Worm (Caenorhabditis elegans) whole organism, early embryonic: ENCODE results near the gene cyc-2.2.

Experiments used
- B0310.2 ChIP-seq: sonication (generic microtip); optimal IDR thresholded peaks from 2 replicates; lab custom pipeline; 2016; ENCODE audit warnings: mild to moderate bottlenecking, missing genetic modification characterization, missing compliant biosample characterization
- F13C5.2 ChIP-seq: sonication (generic microtip); optimal IDR thresholded peaks from 2 replicates; lab custom pipeline; 2017; ENCODE audit warnings: mild to moderate bottlenecking, missing genetic modification characterization, inconsistent platforms, missing compliant biosample characterization
- aly-1 ChIP-seq: sonication (generic microtip); optimal IDR thresholded peaks from 2 replicates; lab custom pipeline; 2016; ENCODE audit warnings: missing genetic modification characterization, missing compliant biosample characterization
- ama-1 ChIP-seq: fragments of 150-350 bp; optimal IDR thresholded peaks from 2 replicates; lab custom pipeline; 2014
- ceh-13 ChIP-seq: fragments of 200-800 bp; sonication (Bioruptor generic); optimal IDR thresholded peaks from 2 replicates; lab custom pipeline; 2018; ENCODE audit warnings: mild to moderate bottlenecking, missing genetic modification characterization, missing compliant biosample characterization
- ceh-36 ChIP-seq: sonication (generic microtip); optimal IDR thresholded peaks from 2 replicates; lab custom pipeline; 2016; ENCODE audit warnings: missing genetic modification characterization, inconsistent platforms, missing compliant biosample characterization
- ets-7 ChIP-seq: sonication (generic microtip); optimal IDR thresholded peaks from 2 replicates; lab custom pipeline; 2016; ENCODE audit warnings: missing genotype, missing genetic modification characterization, missing compliant biosample characterization
- flt-1 ChIP-seq: fragments of 200-800 bp; sonication (Bioruptor generic); IDR thresholded peaks from 2 replicates; pipeline ENCODE4 v1.3.6; 2022; ENCODE audit warnings: missing genetic modification characterization, missing compliant biosample characterization
- hmbx-1 ChIP-seq: sonication (generic microtip); optimal IDR thresholded peaks from 2 replicates; lab custom pipeline; 2016; ENCODE audit warnings: mild to moderate bottlenecking, missing genetic modification characterization, missing compliant biosample characterization
- hmg-4 ChIP-seq: fragments of 200-800 bp; sonication (Bioruptor generic); optimal IDR thresholded peaks from 2 replicates; lab custom pipeline; 2018; ENCODE audit warnings: mild to moderate bottlenecking, missing genetic modification characterization, missing compliant biosample characterization
- hnd-1 ChIP-seq: sonication (generic microtip); optimal IDR thresholded peaks from 2 replicates; lab custom pipeline; 2016; ENCODE audit warnings: missing genetic modification characterization, missing compliant biosample characterization
- pes-1 ChIP-seq: fragments of 200-800 bp; sonication (Bioruptor generic); IDR thresholded peaks from 2 replicates; pipeline ENCODE4 v1.3.6; 2022; ENCODE audit warnings: missing genetic modification reagents, missing genetic modification characterization, missing compliant biosample characterization
- scrt-1 ChIP-seq: fragments of 200-800 bp; sonication (Bioruptor generic); IDR thresholded peaks from 2 replicates; pipeline ENCODE4 v1.3.6; 2022; ENCODE audit warnings: missing genetic modification characterization, missing compliant biosample characterization
- sea-1 ChIP-seq: fragments of 200-800 bp; sonication (Bioruptor generic); conservative IDR thresholded peaks from 2 replicates; pipeline ENCODE4 v1.3.6; 2022; ENCODE audit warnings: missing genetic modification characterization, missing compliant biosample characterization
- tbx-11 ChIP-seq: fragments of 200-800 bp; sonication (Bioruptor generic); IDR thresholded peaks from 2 replicates; pipeline ENCODE4 v1.3.6; 2022; ENCODE audit warnings: missing genetic modification characterization, missing compliant biosample characterization
- tbx-37 ChIP-seq: fragments of 200-800 bp; sonication (Bioruptor generic); conservative IDR thresholded peaks from 2 replicates; pipeline ENCODE4 v1.3.6; 2022; ENCODE audit warnings: missing genetic modification reagents, missing genetic modification characterization, missing compliant biosample characterization
- tra-4 ChIP-seq: sonication (generic microtip); optimal IDR thresholded peaks from 2 replicates; lab custom pipeline; 2017; ENCODE audit warnings: missing genetic modification characterization, missing compliant biosample characterization

cyc-2.2 gene

DNA sequence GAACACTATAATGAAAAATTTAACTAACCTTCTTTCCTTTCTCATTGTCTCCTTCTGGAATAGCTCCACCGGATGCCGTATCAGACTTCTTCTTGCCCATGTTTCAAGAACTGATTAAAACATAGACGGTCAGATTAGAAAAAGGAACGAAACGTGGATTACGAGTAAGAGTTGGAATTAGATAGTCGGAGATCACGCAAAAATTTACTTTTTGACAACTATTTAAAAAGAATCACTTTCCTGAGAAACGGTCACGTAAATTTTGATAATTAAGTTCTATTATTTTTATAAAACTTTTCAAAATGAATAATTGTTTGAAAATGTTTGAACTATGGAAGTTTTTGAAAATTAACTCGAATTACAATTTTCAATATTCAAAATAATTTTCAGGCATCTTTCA, at the start of gene cyc-2.2:
cyc-2.2 (minus strand) TSS at position 101 of the 400 bp plus-strand sequence.
- TF ChIP-seq scrt-1 (GFP tag; lab: Robert Waterston, UW) (no peak), tbx-37 (GFP tag; lab: Robert Waterston, UW) (no peak), ama-1 (lab: Kevin White, UChicago) (no peak), hnd-1 (no peak), tra-4 (tag; lab: Kevin White, UChicago) (no peak), sea-1 (GFP tag; lab: Robert Waterston, UW) (no peak), hmg-4 (no peak), ceh-13 (GFP tag; lab: Kevin White, UChicago) (no peak), aly-1 (tag; lab: Kevin White, UChicago) (no peak), pes-1 (GFP tag; lab: Robert Waterston, UW) (no peak), B0310.2 (tag; lab: Kevin White, UChicago) (no peak), flt-1 (no peak)

DNA sequence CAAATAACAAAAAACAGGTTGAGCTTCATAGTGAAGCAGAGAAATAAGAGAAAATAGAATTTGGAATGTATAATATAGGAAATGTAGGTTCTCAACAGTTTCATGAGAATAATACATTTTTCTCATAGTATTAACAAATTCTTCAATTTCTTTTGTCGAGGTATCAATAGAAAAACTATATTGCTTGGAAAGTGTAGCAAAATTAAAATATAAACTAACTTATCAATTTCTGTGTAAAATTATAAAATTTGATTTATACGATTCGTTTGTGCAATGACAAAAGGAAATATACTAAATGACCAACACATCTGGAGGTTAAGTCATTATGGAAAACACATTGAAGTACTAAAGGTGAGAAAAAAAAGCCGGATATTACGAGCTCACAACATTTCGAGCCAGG, 49.6 kb upstream of the cyc-2.2 start, which contains the start of gene W05B10.3:
W05B10.3 (minus strand) TSS at position 101 of the 400 bp plus-strand sequence.
- TF ChIP-seq F13C5.2 (tag; lab: Kevin White, UChicago) (no peak), B0310.2 (tag; lab: Kevin White, UChicago) (no peak), ama-1 (lab: Kevin White, UChicago) (no peak), hmbx-1 (no peak), ceh-36 (no peak)

DNA sequence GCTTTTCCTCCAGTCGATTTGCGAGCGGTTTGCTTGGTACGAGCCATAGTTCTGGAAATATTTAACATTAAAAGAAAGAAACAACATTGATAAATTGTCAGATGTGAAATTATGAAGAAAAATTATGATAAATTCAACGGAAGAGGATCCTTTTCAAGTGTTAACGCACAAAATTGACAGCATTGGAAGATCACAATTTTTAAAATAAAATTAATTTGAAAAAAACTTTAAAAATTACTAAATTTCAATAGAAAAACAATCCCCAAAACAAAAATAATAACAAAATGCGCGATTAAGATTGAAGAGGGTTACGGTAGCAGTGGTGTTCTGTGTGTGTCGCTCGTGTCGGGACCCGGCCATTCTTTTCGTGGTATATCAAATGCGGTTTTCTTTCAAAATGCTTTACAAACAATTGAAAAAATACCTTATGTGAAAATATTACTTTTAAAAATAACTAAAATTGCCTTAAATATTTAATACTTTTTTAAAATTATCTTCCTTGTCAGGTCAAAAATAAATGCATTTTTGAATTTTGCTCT, 48.3 kb upstream of the cyc-2.2 start, which contains the start of gene his-74:
his-74 (minus strand) TSS at position 51 of the 539 bp plus-strand sequence.
- TF ChIP-seq B0310.2 (tag; lab: Kevin White, UChicago) (no peak), ama-1 (lab: Kevin White, UChicago) (no peak), aly-1 (tag; lab: Kevin White, UChicago) (no peak), hmbx-1 (no peak)

DNA sequence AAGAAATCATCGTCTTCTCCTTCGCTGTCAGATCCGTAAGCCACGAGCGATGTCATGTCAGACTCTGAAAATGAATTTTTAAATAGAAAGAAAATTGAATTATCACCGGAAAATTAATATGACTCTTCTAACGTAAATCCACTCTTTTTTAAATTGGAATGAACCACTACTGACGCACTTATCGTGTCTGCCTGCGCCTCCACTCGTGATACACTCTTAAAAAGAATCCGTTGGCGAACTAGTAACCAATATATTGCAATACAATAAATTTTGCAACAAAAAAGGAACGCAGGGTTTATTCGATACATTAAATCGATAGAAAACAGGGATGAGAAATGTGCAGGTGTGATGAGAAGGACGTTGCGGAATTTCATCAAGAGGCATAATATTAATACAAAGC, 47.4 kb upstream of the cyc-2.2 start, which contains the start of gene ccch-3:
ccch-3 (minus strand) TSS at position 262 of the 400 bp plus-strand sequence.
- no peak for TF ChIP-seq ceh-36
- no peak for TF ChIP-seq flt-1
- no peak for TF ChIP-seq sea-1 (GFP tag; lab: Robert Waterston, UW)
- TF ChIP-seq hmbx-1: no peak
- no peak for TF ChIP-seq ama-1 (lab: Kevin White, UChicago)
- TF ChIP-seq hnd-1: no peak
- TF ChIP-seq pes-1 (GFP tag; lab: Robert Waterston, UW): no peak
- no peak for TF ChIP-seq tra-4 (tag; lab: Kevin White, UChicago)
- TF ChIP-seq tbx-37 (GFP tag; lab: Robert Waterston, UW): no peak
- TF ChIP-seq scrt-1 (GFP tag; lab: Robert Waterston, UW): no peak
- TF ChIP-seq ceh-13 (GFP tag; lab: Kevin White, UChicago): no peak
- TF ChIP-seq B0310.2 (tag; lab: Kevin White, UChicago): no peak
- no peak for TF ChIP-seq aly-1 (tag; lab: Kevin White, UChicago)
- TF ChIP-seq hmg-4: no peak
- no peak for TF ChIP-seq tbx-11 (GFP tag; lab: Robert Waterston, UW)
- TF ChIP-seq ets-7 (tag; lab: Kevin White, UChicago): no peak
- no peak for TF ChIP-seq F13C5.2 (tag; lab: Kevin White, UChicago)

DNA sequence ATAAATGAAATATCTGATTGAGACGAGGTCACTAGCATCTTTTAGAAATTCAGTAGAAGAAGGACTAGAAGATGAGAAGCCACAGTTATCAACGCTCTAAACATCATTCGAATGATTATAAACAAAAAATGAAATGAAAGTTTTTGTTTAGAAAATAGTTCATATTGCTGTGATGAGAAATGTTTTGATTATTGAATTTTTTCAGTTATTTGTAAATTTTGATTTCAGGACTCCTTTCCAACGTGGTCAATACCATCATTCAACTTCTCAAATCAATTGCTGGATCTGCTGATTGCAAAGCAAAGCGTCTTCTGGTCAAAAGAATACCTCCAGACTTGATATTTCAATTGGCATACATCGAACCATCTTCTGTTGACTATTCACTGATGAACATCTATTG, 46.1 kb upstream of the cyc-2.2 start, which contains the start of gene W05B10.6:
W05B10.6 (minus strand) TSS at position 101 of the 400 bp plus-strand sequence.
- TF ChIP-seq scrt-1 (GFP tag; lab: Robert Waterston, UW): no peak
- TF ChIP-seq ets-7 (tag; lab: Kevin White, UChicago): no peak
- no peak for TF ChIP-seq hmbx-1
- no peak for TF ChIP-seq B0310.2 (tag; lab: Kevin White, UChicago)
- TF ChIP-seq sea-1 (GFP tag; lab: Robert Waterston, UW): no peak
- TF ChIP-seq pes-1 (GFP tag; lab: Robert Waterston, UW): no peak
- no peak for TF ChIP-seq aly-1 (tag; lab: Kevin White, UChicago)
- TF ChIP-seq F13C5.2 (tag; lab: Kevin White, UChicago): no peak
- no peak for TF ChIP-seq tbx-11 (GFP tag; lab: Robert Waterston, UW)
- TF ChIP-seq flt-1: no peak
- no peak for TF ChIP-seq ceh-36
- no peak for TF ChIP-seq ama-1 (lab: Kevin White, UChicago)
- TF ChIP-seq ceh-13 (GFP tag; lab: Kevin White, UChicago): no peak
- no peak for TF ChIP-seq hmg-4
- no peak for TF ChIP-seq tbx-37 (GFP tag; lab: Robert Waterston, UW)
- TF ChIP-seq tra-4 (tag; lab: Kevin White, UChicago): no peak
- no peak for TF ChIP-seq hnd-1

DNA sequence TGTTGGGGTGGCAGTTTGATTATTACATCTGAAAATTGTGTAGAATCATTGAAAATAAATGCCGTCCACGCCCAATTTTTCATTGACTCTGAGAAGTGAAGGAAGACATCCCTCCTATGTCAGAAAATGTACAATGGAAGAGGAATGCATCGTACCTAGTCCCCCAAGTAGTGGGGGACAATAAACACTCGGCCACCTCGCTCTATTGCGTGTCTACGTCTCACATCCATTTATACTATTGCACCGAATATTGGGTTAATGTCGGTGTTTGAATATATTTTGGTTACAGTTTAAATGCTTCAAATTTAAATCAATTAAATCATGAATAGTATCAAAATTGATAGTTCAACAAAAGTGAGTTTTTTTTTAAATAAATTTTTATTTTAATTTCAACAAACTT, 37.6 kb upstream of the cyc-2.2 start, which contains the start of gene lin-25:
lin-25 (plus strand) TSS at position 290 of the 400 bp plus-strand sequence.
- TF ChIP-seq tra-4 (tag; lab: Kevin White, UChicago) (no peak), tbx-11 (GFP tag; lab: Robert Waterston, UW) (no peak), flt-1 (no peak), ceh-36 (no peak)

DNA sequence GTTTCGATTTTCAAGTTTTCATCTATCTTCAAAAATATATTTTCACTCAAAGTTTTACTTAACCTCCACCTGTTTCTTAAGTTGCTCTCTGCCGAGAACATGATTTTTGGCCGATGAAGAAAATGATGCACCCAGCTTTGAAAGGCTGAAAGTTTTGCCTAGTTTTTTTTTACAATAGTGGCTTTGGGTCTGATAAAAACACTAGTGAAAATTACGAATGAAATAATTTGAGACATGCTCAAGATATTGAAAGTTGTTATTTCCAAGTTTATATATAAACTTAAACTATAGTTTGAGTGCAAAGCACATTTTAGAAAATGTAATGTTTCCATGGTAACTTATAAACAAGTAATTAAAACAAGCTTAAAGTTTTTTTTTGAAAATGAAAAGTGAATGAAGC, 37.2 kb upstream of the cyc-2.2 start, which contains the start of gene gpa-9:
gpa-9 (minus strand) TSS at position 101 of the 400 bp plus-strand sequence.
- TF ChIP-seq ama-1 (lab: Kevin White, UChicago) (no peak), tra-4 (tag; lab: Kevin White, UChicago) (no peak), hmbx-1 (no peak), ceh-36 (no peak), flt-1 (no peak), tbx-37 (GFP tag; lab: Robert Waterston, UW) (no peak), sea-1 (GFP tag; lab: Robert Waterston, UW) (no peak), hnd-1 (no peak)

DNA sequence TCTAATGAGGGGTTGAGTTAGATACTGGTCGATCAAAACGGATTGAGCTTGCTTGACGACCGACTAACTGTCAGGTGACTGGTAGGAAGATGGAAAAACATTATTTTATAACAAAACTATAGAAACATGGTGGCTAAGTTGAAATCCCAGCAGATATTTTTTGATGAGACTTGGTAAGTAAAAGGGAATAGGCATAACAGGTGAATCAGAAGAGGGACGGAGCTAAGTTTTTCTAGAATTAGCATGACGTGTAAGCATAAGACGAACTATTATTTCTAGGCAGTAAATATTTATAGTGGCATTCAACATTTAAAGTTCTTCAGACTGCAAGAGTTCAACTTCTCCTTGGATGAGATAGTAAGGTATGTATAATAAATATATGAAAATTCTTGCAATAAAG, 32.5 kb upstream of the cyc-2.2 start, which contains the start of gene F56H9.8:
F56H9.8 (plus strand) TSS at position 301 of the 400 bp plus-strand sequence.
- TF ChIP-seq F13C5.2 (tag; lab: Kevin White, UChicago): no peak
- TF ChIP-seq hmg-4: no peak
- TF ChIP-seq ceh-13 (GFP tag; lab: Kevin White, UChicago): no peak
- TF ChIP-seq scrt-1 (GFP tag; lab: Robert Waterston, UW): no peak
- no peak for TF ChIP-seq tra-4 (tag; lab: Kevin White, UChicago)
- no peak for TF ChIP-seq hmbx-1
- no peak for TF ChIP-seq hnd-1
- TF ChIP-seq sea-1 (GFP tag; lab: Robert Waterston, UW): no peak
- TF ChIP-seq flt-1: no peak
- TF ChIP-seq pes-1 (GFP tag; lab: Robert Waterston, UW): no peak
- no peak for TF ChIP-seq tbx-11 (GFP tag; lab: Robert Waterston, UW)
- TF ChIP-seq aly-1 (tag; lab: Kevin White, UChicago): no peak
- no peak for TF ChIP-seq ama-1 (lab: Kevin White, UChicago)
- no peak for TF ChIP-seq tbx-37 (GFP tag; lab: Robert Waterston, UW)
- TF ChIP-seq B0310.2 (tag; lab: Kevin White, UChicago): no peak
- no peak for TF ChIP-seq ets-7 (tag; lab: Kevin White, UChicago)
- TF ChIP-seq ceh-36: no peak
